Fruit fly (Drosophila melanogaster): ENCODE data around the gene CG43725.
A peak's percentile ranks its signal among the peaks of the same experiment; 100 is the strongest.

Gene CG43725

dm6 chr2L:11044678-11045466 is 30.4 kb upstream of the CG43725 start (continued):
- TF ChIP-seq CG31388 (GFP tag; optimal IDR thresholded peaks at IDR 0.05) (no peak), CG2120 (GFP tag; optimal IDR thresholded peaks at IDR 0.05) (peak; percentile 78), CG15696 (tag; optimal IDR thresholded peaks at IDR 0.05) (peak; percentile 58), pnt (GFP tag; optimal IDR thresholded peaks at IDR 0.05) (no peak), CG6272 (GFP tag; IDR thresholded peaks at IDR 0.05) (no peak; the same call in 1 of the 2 replicates), CHES-1-like (GFP tag; optimal IDR thresholded peaks at IDR 0.05) (no peak), CG8478 (optimal IDR thresholded peaks at IDR 0.05) (no peak), HHEX (GFP tag; optimal IDR thresholded peaks at IDR 0.05) (peak; percentile 66), Dp (GFP tag; optimal IDR thresholded peaks at IDR 0.05) (no peak), danr (GFP tag; IDR thresholded peaks at IDR 0.05) (no peak), croc (GFP tag; conservative IDR thresholded peaks at IDR 0.05) (no peak), Hr78 (GFP tag; optimal IDR thresholded peaks at IDR 0.05) (peak in 1 of 2 experiments; percentile 97), CG18599 (GFP tag; optimal IDR thresholded peaks at IDR 0.05) (peak; percentile 57), CG18476 (GFP tag; optimal IDR thresholded peaks at IDR 0.05) (no peak), dmrt99B (tag; optimal IDR thresholded peaks at IDR 0.05) (peak; percentile 30), CG34376 (GFP tag; optimal IDR thresholded peaks at IDR 0.05) (peak; percentile 67), H2.0 (GFP tag; IDR thresholded peaks at IDR 0.05) (peak; percentile 41), D (optimal IDR thresholded peaks at IDR 0.05) (no peak), D (GFP tag; optimal IDR thresholded peaks at IDR 0.05) (no peak), CG12104 (GFP tag; optimal IDR thresholded peaks at IDR 0.05) (peak; percentile 31), CG11398 (GFP tag; optimal IDR thresholded peaks at IDR 0.05) (no peak), CG13624 (GFP tag; optimal IDR thresholded peaks at IDR 0.05) (no peak), grn (GFP tag; optimal IDR thresholded peaks at IDR 0.05) (peak; percentile 58), br (optimal IDR thresholded peaks at IDR 0.05) (no peak), Gug (GFP tag; IDR thresholded peaks at IDR 0.05) (no peak; the same call in 3 of the 4 replicates), schlank (tag; optimal IDR thresholded peaks at IDR 0.05) (no peak), Hmr (GFP tag; optimal IDR thresholded peaks at IDR 0.05) (peak; percentile 74), CG6175 (GFP tag; IDR thresholded peaks at IDR 0.05) (no peak), zfh1 (GFP tag; IDR thresholded peaks at IDR 0.05) (no peak; the same call in 2 of the 3 replicates), pb (GFP tag; optimal IDR thresholded peaks at IDR 0.05) (no peak), CG4328 (GFP tag; optimal IDR thresholded peaks at IDR 0.05) (peak; percentile 45), CG9437 (GFP tag; optimal IDR thresholded peaks at IDR 0.05) (no peak), tll (GFP tag; optimal IDR thresholded peaks at IDR 0.05) (no peak), slou (GFP tag; optimal IDR thresholded peaks at IDR 0.05) (no peak), crc (GFP tag; optimal IDR thresholded peaks at IDR 0.05) (no peak), CG8388 (GFP tag; optimal IDR thresholded peaks at IDR 0.05) (no peak), CG6765 (GFP tag; optimal IDR thresholded peaks at IDR 0.05) (peak; percentile 27), lola (GFP tag; optimal IDR thresholded peaks at IDR 0.05) (peak in 1 of 3 experiments; percentile 40), eyg (GFP tag; optimal IDR thresholded peaks at IDR 0.05) (no peak), sc (optimal IDR thresholded peaks at IDR 0.05) (no peak), sc (GFP tag; optimal IDR thresholded peaks at IDR 0.05) (no peak), CG12155 (GFP tag; optimal IDR thresholded peaks at IDR 0.05) (peak; percentile 31), CG4820 (GFP tag; optimal IDR thresholded peaks at IDR 0.05) (no peak), ken (GFP tag; IDR thresholded peaks at IDR 0.05) (no peak), klu (GFP tag; IDR thresholded peaks at IDR 0.05) (no peak), nerfin-1 (tag; optimal IDR thresholded peaks at IDR 0.05) (peak; percentile 55), sim (GFP tag; IDR thresholded peaks at IDR 0.05) (0 out of 2 replicates have a peak, but pooled peaks have one; percentile 7), sisA (GFP tag; IDR thresholded peaks at IDR 0.05) (peak; percentile 31; the same call in 1 of the 2 replicates), jing (GFP tag; optimal IDR thresholded peaks at IDR 0.05) (no peak), Gsc (GFP tag; IDR thresholded peaks at IDR 0.05) (no peak)
